Worm (Caenorhabditis elegans) whole organism, young adult: ENCODE results near the gene T22F3.12.

Experiments used
- ama-1 ChIP-seq, 3 experiments: fragments of 150-350 bp in 1 of 3; sonication (generic microtip) in 2 of 3; optimal IDR thresholded peaks; 2 replicates each; lab custom pipeline; 2014 to 2018; ENCODE audit warnings: missing biosample characterization in 2 of 3, missing genetic modification characterization in 2 of 3, missing genetic modification reagents in 2 of 3
- atf-7 ChIP-seq: sonication (generic microtip); optimal IDR thresholded peaks from 2 replicates; lab custom pipeline; 2017; ENCODE audit warnings: mild to moderate bottlenecking, missing genetic modification characterization, missing compliant biosample characterization
- ceh-40 ChIP-seq: fragments of 200-800 bp; sonication (Bioruptor generic); IDR thresholded peaks from 2 replicates; pipeline ENCODE4 v1.3.6; 2022; ENCODE audit warnings: missing genetic modification characterization, missing compliant biosample characterization
- ceh-58 ChIP-seq: fragments of 200-800 bp; sonication (Bioruptor generic); IDR thresholded peaks from 2 replicates; pipeline ENCODE4 v1.3.6; 2022; ENCODE audit warnings: missing genetic modification characterization, missing compliant biosample characterization
- ets-4 ChIP-seq: fragments of 200-800 bp; sonication (Bioruptor generic); optimal IDR thresholded peaks from 2 replicates; lab custom pipeline; 2018; ENCODE audit warnings: mild to moderate bottlenecking, missing genetic modification characterization, missing compliant biosample characterization
- him-1 ChIP-seq: sonication (generic microtip); optimal IDR thresholded peaks from 2 replicates; lab custom pipeline; 2016; ENCODE audit warnings: missing genotype, missing genetic modification reagents, missing genetic modification characterization, missing compliant biosample characterization
- lsy-27 ChIP-seq: sonication (generic microtip); optimal IDR thresholded peaks from 2 replicates; lab custom pipeline; 2017; ENCODE audit warnings: missing genetic modification characterization, mild to moderate bottlenecking, missing compliant biosample characterization, antibody characterized with exemption, missing genotype, borderline replicate concordance; ENCODE audit not compliant: insufficient read depth
- sdz-38 ChIP-seq: sonication (generic microtip); optimal IDR thresholded peaks from 2 replicates; lab custom pipeline; 2016; ENCODE audit warnings: missing genotype, missing genetic modification characterization, missing compliant biosample characterization
- snpc-4 ChIP-seq, 5 experiments: fragments of 150-350 bp in 1 of 5; sonication (generic microtip) in 4 of 5; optimal IDR thresholded peaks; 2 replicates each; lab custom pipeline; 2014 to 2018; ENCODE audit warnings: missing genetic modification characterization in 5 of 5, missing biosample characterization in 3 of 5, antibody characterized with exemption in 2 of 5, mild to moderate bottlenecking in 2 of 5, missing compliant biosample characterization in 2 of 5, missing genotype in 2 of 5, moderate library complexity in 2 of 5, missing genetic modification reagents in 1 of 5
- unc-62 ChIP-seq: fragments of 150-350 bp; optimal IDR thresholded peaks from 2 replicates; lab custom pipeline; 2014; ENCODE audit warnings: missing biosample characterization, missing genetic modification reagents, missing genetic modification characterization
- ztf-22 ChIP-seq: fragments of 200-800 bp; sonication (Bioruptor generic); optimal IDR thresholded peaks from 2 replicates; lab custom pipeline; 2018; ENCODE audit warnings: mild to moderate bottlenecking, missing genetic modification characterization, moderate library complexity, missing compliant biosample characterization

DNA sequence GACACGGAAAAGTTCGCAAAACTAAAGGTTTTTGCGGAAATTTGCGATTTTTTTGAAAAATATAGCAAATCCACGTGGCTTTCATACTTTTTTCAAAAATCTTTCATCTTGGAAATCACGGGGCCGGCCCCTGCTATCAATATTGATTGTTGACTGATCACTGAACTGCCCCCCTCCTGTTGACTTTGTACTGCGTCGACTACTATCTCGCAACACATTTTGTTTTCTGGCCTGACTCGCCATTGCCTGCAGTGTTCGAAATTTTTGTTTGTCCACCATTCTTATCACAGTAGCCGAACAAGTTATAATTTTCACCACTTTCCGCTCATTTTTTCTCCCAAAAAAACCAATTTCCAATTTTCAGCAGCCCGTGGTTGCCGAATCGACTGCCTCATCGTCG lies 11.0 kb downstream of the T22F3.12 start:
- TF ChIP-seq ceh-40 (no peak), snpc-4 (GFP tag; optimal IDR thresholded peaks at IDR 0.05; lab: Kevin White, UChicago) (no peak), snpc-4 (tag; optimal IDR thresholded peaks at IDR 0.05; lab: Kevin White, UChicago) (no peak), him-1 (no peak), sdz-38 (tag; lab: Kevin White, UChicago) (no peak), atf-7 (tag; lab: Kevin White, UChicago) (no peak), ets-4 (GFP tag; lab: Kevin White, UChicago) (no peak), ceh-58 (GFP tag; lab: Robert Waterston, UW) (no peak), ama-1 (optimal IDR thresholded peaks at IDR 0.05; lab: Kevin White, UChicago) (no peak), ama-1 (GFP tag; optimal IDR thresholded peaks at IDR 0.05; lab: Kevin White, UChicago) (no peak), lsy-27 (tag; lab: Kevin White, UChicago) (no peak), ztf-22 (GFP tag; lab: Kevin White, UChicago) (no peak), unc-62 (GFP tag; lab: Kevin White, UChicago) (no peak)
